Worm (Caenorhabditis elegans) whole organism, L3 larva: ENCODE results near the gene col-120.
A peak's percentile ranks its signal among the peaks of the same experiment; 100 is the strongest.

ENCODE experiments used
- ZK546.5 ChIP-seq: sonication (generic microtip); optimal IDR thresholded peaks from 2 replicates; lab custom pipeline; 2017; ENCODE audit warnings: missing biosample characterization, missing genetic modification characterization
- aly-2 ChIP-seq: fragments of 150-350 bp; optimal IDR thresholded peaks from 2 replicates; lab custom pipeline; 2014; ENCODE audit warnings: missing biosample characterization, missing genetic modification characterization
- ama-1 ChIP-seq: fragments of 150-350 bp; optimal IDR thresholded peaks from 2 replicates; lab custom pipeline; 2018
- ceh-9 ChIP-seq: sonication (generic microtip); optimal IDR thresholded peaks from 2 replicates; lab custom pipeline; 2018; ENCODE audit warnings: missing biosample characterization, missing genetic modification characterization
- daf-12 ChIP-seq: fragments of 150-350 bp; optimal IDR thresholded peaks from 2 replicates; lab custom pipeline; 2014; ENCODE audit warnings: missing biosample characterization, missing genetic modification reagents, missing genetic modification characterization
- egl-27 ChIP-seq: sonication (generic microtip); optimal IDR thresholded peaks from 4 replicates; lab custom pipeline; 2017; ENCODE audit warnings: missing biosample characterization, missing genetic modification reagents, missing genetic modification characterization
- egl-5 ChIP-seq: fragments of 150-350 bp; optimal IDR thresholded peaks from 2 replicates; lab custom pipeline; 2017; ENCODE audit warnings: missing biosample characterization, missing genetic modification reagents, missing genetic modification characterization, inconsistent platforms
- elt-1 ChIP-seq: fragments of 150-350 bp; optimal IDR thresholded peaks from 2 replicates; lab custom pipeline; 2014; ENCODE audit warnings: missing biosample characterization, missing genetic modification characterization
- elt-2 ChIP-seq: sonication (generic microtip); optimal IDR thresholded peaks from 2 replicates; lab custom pipeline; 2016; ENCODE audit warnings: missing genetic modification reagents, mild to moderate bottlenecking, missing genetic modification characterization, missing compliant biosample characterization
- elt-3 ChIP-seq, 3 experiments: fragments of 150-350 bp in 1 of 3; sonication (generic microtip) in 2 of 3; optimal IDR thresholded peaks; 2 replicates in 2 of 3; 4 replicates in 1 of 3; lab custom pipeline; 2014 to 2017; ENCODE audit warnings: missing biosample characterization in 3 of 3, missing genetic modification characterization in 3 of 3
- eor-1 ChIP-seq, 2 experiments: fragments of 150-350 bp; optimal IDR thresholded peaks; 2 replicates each; lab custom pipeline; 2014 to 2018; ENCODE audit warnings: missing biosample characterization in 2 of 2, missing genetic modification characterization in 2 of 2
- fkh-10 ChIP-seq: sonication (generic microtip); optimal IDR thresholded peaks from 2 replicates; lab custom pipeline; 2017; ENCODE audit warnings: missing biosample characterization, missing genetic modification reagents, missing genetic modification characterization
- fkh-2 ChIP-seq: fragments of 150-350 bp; optimal IDR thresholded peaks from 2 replicates; lab custom pipeline; 2014; ENCODE audit warnings: missing biosample characterization, missing genetic modification reagents, missing genetic modification characterization
- fos-1 ChIP-seq: fragments of 150-350 bp; optimal IDR thresholded peaks from 2 replicates; lab custom pipeline; 2014; ENCODE audit warnings: missing biosample characterization, missing genetic modification characterization
- hmg-11 ChIP-seq: sonication (generic microtip); optimal IDR thresholded peaks from 2 replicates; lab custom pipeline; 2016; ENCODE audit warnings: missing genetic modification characterization, missing compliant biosample characterization
- jun-1 ChIP-seq: fragments of 150-350 bp; optimal IDR thresholded peaks from 2 replicates; lab custom pipeline; 2014; ENCODE audit warnings: missing biosample characterization, missing genetic modification reagents, missing genetic modification characterization
- lin-15B ChIP-seq: fragments of 150-350 bp; optimal IDR thresholded peaks from 2 replicates; lab custom pipeline; 2014; ENCODE audit warnings: missing biosample characterization, missing genetic modification characterization
- lin-39 ChIP-seq: fragments of 150-350 bp; optimal IDR thresholded peaks from 2 replicates; lab custom pipeline; 2018; ENCODE audit warnings: missing biosample characterization, missing genetic modification reagents, missing genetic modification characterization
- lsy-12 ChIP-seq: sonication (generic microtip); optimal IDR thresholded peaks from 2 replicates; lab custom pipeline; 2016; ENCODE audit warnings: mild to moderate bottlenecking, missing genetic modification characterization, missing compliant biosample characterization
- mdl-1 ChIP-seq: fragments of 150-350 bp; optimal IDR thresholded peaks from 2 replicates; lab custom pipeline; 2014; ENCODE audit warnings: missing biosample characterization, missing genetic modification characterization
- nfya-1 ChIP-seq: sonication (generic microtip); optimal IDR thresholded peaks from 2 replicates; lab custom pipeline; 2017; ENCODE audit warnings: missing genetic modification characterization, mild to moderate bottlenecking, missing compliant biosample characterization, antibody characterized with exemption, moderate library complexity; ENCODE audit not compliant: insufficient read depth
- nhr-11 ChIP-seq: fragments of 150-350 bp; optimal IDR thresholded peaks from 2 replicates; lab custom pipeline; 2014; ENCODE audit warnings: missing biosample characterization, missing genetic modification characterization
- nhr-12 ChIP-seq: fragments of 150-350 bp; optimal IDR thresholded peaks from 2 replicates; lab custom pipeline; 2014; ENCODE audit warnings: missing biosample characterization, missing genetic modification characterization
- nhr-23 ChIP-seq: fragments of 150-350 bp; optimal IDR thresholded peaks from 2 replicates; lab custom pipeline; 2014; ENCODE audit warnings: missing biosample characterization, missing genetic modification reagents, missing genetic modification characterization
- nhr-237 ChIP-seq: fragments of 150-350 bp; optimal IDR thresholded peaks from 2 replicates; lab custom pipeline; 2014; ENCODE audit warnings: missing biosample characterization, missing genetic modification characterization
- nhr-25 ChIP-seq: sonication (generic microtip); optimal IDR thresholded peaks from 2 replicates; lab custom pipeline; 2017; ENCODE audit warnings: missing biosample characterization, missing genetic modification characterization
- nhr-28 ChIP-seq: fragments of 150-350 bp; optimal IDR thresholded peaks from 2 replicates; lab custom pipeline; 2014; ENCODE audit warnings: missing biosample characterization, missing genetic modification characterization
- nhr-43 ChIP-seq: sonication (generic microtip); optimal IDR thresholded peaks from 2 replicates; lab custom pipeline; 2016; ENCODE audit warnings: mild to moderate bottlenecking, missing genetic modification characterization, missing compliant biosample characterization; ENCODE audit not compliant: poor library complexity, severe bottlenecking
- nhr-67 ChIP-seq: fragments of 150-350 bp; optimal IDR thresholded peaks from 2 replicates; lab custom pipeline; 2014; ENCODE audit warnings: missing biosample characterization, missing genetic modification characterization
- nhr-76 ChIP-seq: fragments of 150-350 bp; sonication (generic microtip); optimal IDR thresholded peaks from 5 replicates; lab custom pipeline; 2014; ENCODE audit warnings: missing biosample characterization, missing genetic modification characterization
- nhr-77 ChIP-seq: fragments of 150-350 bp; optimal IDR thresholded peaks from 2 replicates; lab custom pipeline; 2014; ENCODE audit warnings: missing biosample characterization, missing genetic modification characterization
- pha-4 ChIP-seq: fragments of 150-350 bp; optimal IDR thresholded peaks from 2 replicates; lab custom pipeline; 2014; ENCODE audit warnings: missing biosample characterization, missing genetic modification reagents, missing genetic modification characterization
- pqm-1 ChIP-seq: fragments of 150-350 bp; optimal IDR thresholded peaks from 2 replicates; lab custom pipeline; 2017; ENCODE audit warnings: missing biosample characterization, missing genetic modification characterization, inconsistent platforms
- sea-2 ChIP-seq: fragments of 150-350 bp; sonication (generic microtip); optimal IDR thresholded peaks from 4 replicates; lab custom pipeline; 2014; ENCODE audit warnings: missing biosample characterization, missing genetic modification reagents, missing genetic modification characterization
- skn-1 ChIP-seq: fragments of 150-350 bp; optimal IDR thresholded peaks from 2 replicates; lab custom pipeline; 2014; ENCODE audit warnings: missing biosample characterization, missing genetic modification characterization
- snpc-4 ChIP-seq: fragments of 150-350 bp; optimal IDR thresholded peaks from 2 replicates; lab custom pipeline; 2014; ENCODE audit warnings: missing biosample characterization, missing genetic modification characterization
- unc-39 ChIP-seq: sonication (generic microtip); optimal IDR thresholded peaks from 4 replicates; lab custom pipeline; 2017; ENCODE audit warnings: missing biosample characterization, missing genetic modification characterization
- unc-62 ChIP-seq: fragments of 150-350 bp; sonication (generic microtip); optimal IDR thresholded peaks from 4 replicates; lab custom pipeline; 2014; ENCODE audit warnings: missing biosample characterization, missing genetic modification reagents, missing genetic modification characterization
- zag-1 ChIP-seq: fragments of 150-350 bp; optimal IDR thresholded peaks from 2 replicates; lab custom pipeline; 2014; ENCODE audit warnings: missing biosample characterization, missing genetic modification characterization
- ztf-11 ChIP-seq: fragments of 150-350 bp; optimal IDR thresholded peaks from 2 replicates; lab custom pipeline; 2014; ENCODE audit warnings: missing biosample characterization, missing genetic modification characterization
- ztf-4 ChIP-seq: fragments of 150-350 bp; optimal IDR thresholded peaks from 2 replicates; lab custom pipeline; 2014; ENCODE audit warnings: missing biosample characterization, missing genetic modification characterization

The col-120 gene

ce11 chrIV:9217426-9217825, 44.2 kb downstream of the col-120 start, which contains the start of gene C46C2.2:
TSS of gene C46C2.2 (plus strand) at chrIV:9217726.
- TF ChIP-seq ama-1 (lab: Kevin White, UChicago): no peak
- no peak for TF ChIP-seq nhr-237

DNA sequence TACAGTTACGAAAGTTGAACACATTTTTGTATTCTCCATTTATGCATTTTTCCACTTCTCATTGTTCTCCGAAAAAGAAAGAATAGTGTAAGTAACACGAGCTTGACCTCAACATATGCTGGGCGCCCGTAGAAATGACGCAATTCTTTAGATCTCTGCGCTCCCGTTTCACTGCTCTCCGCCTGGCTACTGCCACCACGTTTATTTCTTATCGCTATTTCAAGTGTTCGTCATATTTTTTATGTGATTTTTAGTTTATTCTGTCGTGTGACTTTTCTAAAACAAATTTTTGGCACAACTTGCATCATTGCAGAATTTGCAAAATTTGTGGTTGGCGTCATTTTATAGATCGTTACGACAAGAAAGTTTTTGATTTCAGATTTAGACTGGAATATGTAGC, 44.6 kb downstream of the col-120 start:
- no peak for TF ChIP-seq lin-15B (tag; lab: Kevin White, UChicago)
- peak; percentile 25 for TF ChIP-seq pqm-1 (tag; lab: Kevin White, UChicago)
- no peak for TF ChIP-seq fkh-2 (tag; lab: Kevin White, UChicago)
- no peak for TF ChIP-seq nhr-67
- TF ChIP-seq sea-2 (GFP tag; lab: Kevin White, UChicago): no peak
- TF ChIP-seq mdl-1: no peak
- TF ChIP-seq fos-1: no peak
- TF ChIP-seq daf-12 (tag; lab: Kevin White, UChicago): no peak
- no peak for TF ChIP-seq lsy-12
- no peak for TF ChIP-seq nhr-25 (tag; lab: Kevin White, UChicago)
- TF ChIP-seq ztf-4 (tag; lab: Kevin White, UChicago): no peak
- TF ChIP-seq egl-27: no peak
- no peak for TF ChIP-seq nhr-12 (tag; lab: Kevin White, UChicago)
- TF ChIP-seq nhr-77 (tag; lab: Kevin White, UChicago): no peak
- TF ChIP-seq nhr-11 (tag; lab: Kevin White, UChicago): no peak
- no peak for TF ChIP-seq ama-1 (lab: Kevin White, UChicago)
- peak; percentile 70 for TF ChIP-seq elt-2 (tag; lab: Kevin White, UChicago)
- TF ChIP-seq nhr-23: no peak

ce11 chrIV:9216437-9216836, 45.1 kb downstream of the col-120 start:
- peak; percentile 52 for TF ChIP-seq ama-1 (lab: Kevin White, UChicago)
- no peak for TF ChIP-seq unc-62 (GFP tag; lab: Kevin White, UChicago)
- TF ChIP-seq ztf-4 (tag; lab: Kevin White, UChicago): no peak
- peak; percentile 52 for TF ChIP-seq pha-4 (tag; lab: Kevin White, UChicago)
- TF ChIP-seq unc-39 (tag; lab: Kevin White, UChicago): no peak
- TF ChIP-seq nhr-237: no peak
- TF ChIP-seq daf-12 (tag; lab: Kevin White, UChicago): no peak
- TF ChIP-seq nhr-23: peak; percentile 4
- TF ChIP-seq hmg-11 (tag; lab: Kevin White, UChicago): peak; percentile 70
- TF ChIP-seq lin-39: peak; percentile 86
- TF ChIP-seq jun-1: no peak
- no peak for TF ChIP-seq ztf-11
- TF ChIP-seq fos-1: no peak
- TF ChIP-seq mdl-1: peak; percentile 62
- TF ChIP-seq elt-1: no peak
- no peak for TF ChIP-seq zag-1 (tag; lab: Kevin White, UChicago)
- no peak for TF ChIP-seq ZK546.5 (tag; lab: Kevin White, UChicago)
- peak; percentile 22 for TF ChIP-seq snpc-4 (tag; lab: Kevin White, UChicago)
- no peak for TF ChIP-seq nhr-28
- TF ChIP-seq aly-2: no peak
- no peak for TF ChIP-seq pqm-1 (tag; lab: Kevin White, UChicago)
- TF ChIP-seq nfya-1: peak; percentile 63
- TF ChIP-seq nhr-11 (tag; lab: Kevin White, UChicago): no peak
- TF ChIP-seq ceh-9 (tag; lab: Kevin White, UChicago): no peak
- TF ChIP-seq skn-1: no peak
- TF ChIP-seq eor-1 (tag; optimal IDR thresholded peaks at IDR 0.05; lab: Kevin White, UChicago): no peak
- TF ChIP-seq nhr-76: no peak
- no peak for TF ChIP-seq nhr-43 (tag; lab: Kevin White, UChicago)
- TF ChIP-seq elt-3 (tag; optimal IDR thresholded peaks at IDR 0.05; lab: Kevin White, UChicago): no peak
- TF ChIP-seq egl-5 (tag; lab: Kevin White, UChicago): peak; percentile 75
- peak; percentile 16 for TF ChIP-seq lin-15B (tag; lab: Kevin White, UChicago)
- no peak for TF ChIP-seq elt-2 (tag; lab: Kevin White, UChicago)
- TF ChIP-seq fkh-10: peak; percentile 34
- no peak for TF ChIP-seq fkh-2 (tag; lab: Kevin White, UChicago)
- no peak for TF ChIP-seq nhr-25 (tag; lab: Kevin White, UChicago)
- TF ChIP-seq nhr-77 (tag; lab: Kevin White, UChicago): no peak
